Worm (Caenorhabditis elegans) whole organism, young adult: Measurements from ENCODE around the gene F01G12.18.
A peak's percentile ranks its signal among the peaks of the same experiment; 100 is the strongest.

Source experiments
- B0261.1 ChIP-seq: sonication (generic microtip); optimal IDR thresholded peaks from 2 replicates; lab custom pipeline; 2016; ENCODE audit warnings: mild to moderate bottlenecking, missing genetic modification characterization, moderate library complexity, missing compliant biosample characterization
- B0336.3 ChIP-seq: fragments of 200-800 bp; sonication (Bioruptor generic); IDR thresholded peaks from 2 replicates; pipeline ENCODE4 v1.3.6; 2022; ENCODE audit warnings: missing genetic modification characterization, missing compliant biosample characterization
- F22D6.2 ChIP-seq: sonication (generic microtip); optimal IDR thresholded peaks from 2 replicates; lab custom pipeline; 2016; ENCODE audit warnings: mild to moderate bottlenecking, missing genetic modification characterization, missing compliant biosample characterization
- F23B12.7 ChIP-seq: sonication (generic microtip); optimal IDR thresholded peaks from 2 replicates; lab custom pipeline; 2017; ENCODE audit warnings: missing genetic modification characterization, mild to moderate bottlenecking, missing compliant biosample characterization, antibody characterized with exemption, moderate library complexity; ENCODE audit not compliant: insufficient read depth
- F33H1.4 ChIP-seq: fragments of 200-800 bp; sonication (Bioruptor generic); IDR thresholded peaks from 2 replicates; pipeline ENCODE4 v1.3.6; 2022; ENCODE audit warnings: missing genetic modification reagents, missing genetic modification characterization, missing compliant biosample characterization
- F37B4.10 ChIP-seq: fragments of 200-800 bp; sonication (Bioruptor generic); IDR thresholded peaks from 2 replicates; pipeline ENCODE4 v1.3.6; 2022; ENCODE audit warnings: missing genetic modification characterization, missing compliant biosample characterization
- K12H6.12 ChIP-seq: fragments of 200-800 bp; sonication (Bioruptor generic); optimal IDR thresholded peaks from 2 replicates; lab custom pipeline; 2018; ENCODE audit warnings: mild to moderate bottlenecking, missing genetic modification characterization, missing compliant biosample characterization
- T26A5.8 ChIP-seq: sonication (generic microtip); optimal IDR thresholded peaks from 2 replicates; lab custom pipeline; 2016; ENCODE audit warnings: missing genetic modification characterization, missing compliant biosample characterization
- Y53F4B.3 ChIP-seq: fragments of 200-800 bp; sonication (Bioruptor generic); IDR thresholded peaks from 2 replicates; pipeline ENCODE4 v1.3.6; 2022; ENCODE audit warnings: missing genetic modification reagents, missing genetic modification characterization, missing compliant biosample characterization
- ama-1 ChIP-seq, 3 experiments: fragments of 150-350 bp in 1 of 3; sonication (generic microtip) in 2 of 3; optimal IDR thresholded peaks; 2 replicates each; lab custom pipeline; 2014 to 2018; ENCODE audit warnings: missing biosample characterization in 2 of 3, missing genetic modification characterization in 2 of 3, missing genetic modification reagents in 2 of 3
- ceh-100 ChIP-seq: fragments of 200-800 bp; sonication (Bioruptor generic); IDR thresholded peaks from 2 replicates; pipeline ENCODE4 v1.3.6; 2022; ENCODE audit warnings: missing genetic modification reagents, missing genetic modification characterization, missing compliant biosample characterization
- ceh-27 ChIP-seq: fragments of 200-800 bp; sonication (Bioruptor generic); optimal IDR thresholded peaks from 2 replicates; lab custom pipeline; 2018; ENCODE audit warnings: mild to moderate bottlenecking, missing genetic modification characterization, moderate library complexity, missing compliant biosample characterization
- chd-7 ChIP-seq: sonication (generic microtip); optimal IDR thresholded peaks from 2 replicates; lab custom pipeline; 2016; ENCODE audit warnings: mild to moderate bottlenecking, missing genetic modification characterization, moderate library complexity, missing compliant biosample characterization
- die-1 ChIP-seq: sonication (generic microtip); optimal IDR thresholded peaks from 2 replicates; lab custom pipeline; 2016; ENCODE audit warnings: missing genotype, mild to moderate bottlenecking, missing genetic modification characterization, missing compliant biosample characterization
- dox-1 ChIP-seq: fragments of 200-800 bp; sonication (Bioruptor generic); IDR thresholded peaks from 2 replicates; pipeline ENCODE4 v1.3.6; 2022; ENCODE audit warnings: missing genetic modification reagents, missing genetic modification characterization, missing compliant biosample characterization
- egl-18 ChIP-seq: fragments of 200-800 bp; sonication (Bioruptor generic); IDR thresholded peaks from 2 replicates; pipeline ENCODE4 v1.3.6; 2022; ENCODE audit warnings: missing genetic modification reagents, missing genetic modification characterization, missing compliant biosample characterization
- egl-44 ChIP-seq: fragments of 200-800 bp; sonication (Bioruptor generic); IDR thresholded peaks from 2 replicates; pipeline ENCODE4 v1.3.6; 2022; ENCODE audit warnings: missing genetic modification reagents, missing genetic modification characterization, missing compliant biosample characterization
- ekl-4 ChIP-seq: fragments of 200-800 bp; sonication (Bioruptor generic); IDR thresholded peaks from 2 replicates; pipeline ENCODE4 v1.3.6; 2022; ENCODE audit warnings: missing genetic modification reagents, missing genetic modification characterization, missing compliant biosample characterization
- gei-17 ChIP-seq: fragments of 200-800 bp; sonication (Bioruptor generic); optimal IDR thresholded peaks from 2 replicates; lab custom pipeline; 2018; ENCODE audit warnings: mild to moderate bottlenecking, missing genetic modification characterization, missing compliant biosample characterization
- him-1 ChIP-seq: sonication (generic microtip); optimal IDR thresholded peaks from 2 replicates; lab custom pipeline; 2016; ENCODE audit warnings: missing genotype, missing genetic modification reagents, missing genetic modification characterization, missing compliant biosample characterization
- lin-40 ChIP-seq: sonication (generic microtip); optimal IDR thresholded peaks from 2 replicates; lab custom pipeline; 2016; ENCODE audit warnings: missing genetic modification characterization, mild to moderate bottlenecking, missing compliant biosample characterization, missing genotype, missing genetic modification reagents
- lin-54 ChIP-seq: fragments of 200-800 bp; sonication (Bioruptor generic); optimal IDR thresholded peaks from 2 replicates; lab custom pipeline; 2018; ENCODE audit warnings: mild to moderate bottlenecking, missing genetic modification characterization, missing compliant biosample characterization
- lir-1 ChIP-seq: fragments of 200-800 bp; sonication (Bioruptor generic); conservative IDR thresholded peaks from 2 replicates; pipeline ENCODE4 v1.3.6; 2022; ENCODE audit warnings: missing genetic modification reagents, missing genetic modification characterization, missing compliant biosample characterization
- lsy-27 ChIP-seq: sonication (generic microtip); optimal IDR thresholded peaks from 2 replicates; lab custom pipeline; 2017; ENCODE audit warnings: missing genetic modification characterization, mild to moderate bottlenecking, missing compliant biosample characterization, antibody characterized with exemption, missing genotype, borderline replicate concordance; ENCODE audit not compliant: insufficient read depth
- madf-10 ChIP-seq: sonication (generic microtip); optimal IDR thresholded peaks from 2 replicates; lab custom pipeline; 2016; ENCODE audit warnings: mild to moderate bottlenecking, missing genetic modification characterization, missing compliant biosample characterization
- madf-3 ChIP-seq: fragments of 200-800 bp; sonication (Bioruptor generic); IDR thresholded peaks from 2 replicates; pipeline ENCODE4 v1.3.6; 2022; ENCODE audit warnings: missing genetic modification reagents, missing genetic modification characterization, missing compliant biosample characterization
- nfya-1 ChIP-seq: sonication (generic microtip); optimal IDR thresholded peaks from 2 replicates; lab custom pipeline; 2017; ENCODE audit warnings: antibody characterized with exemption, missing compliant biosample characterization, missing genetic modification characterization, borderline replicate concordance; ENCODE audit not compliant: insufficient read depth
- pha-4 ChIP-seq: fragments of 150-350 bp; sonication (generic microtip); optimal IDR thresholded peaks from 2 replicates; lab custom pipeline; 2014; ENCODE audit warnings: missing biosample characterization, missing genetic modification reagents, missing genetic modification characterization
- sdz-38 ChIP-seq: sonication (generic microtip); optimal IDR thresholded peaks from 2 replicates; lab custom pipeline; 2016; ENCODE audit warnings: missing genotype, missing genetic modification characterization, missing compliant biosample characterization
- sea-2 ChIP-seq: fragments of 200-800 bp; sonication (Bioruptor generic); IDR thresholded peaks from 2 replicates; pipeline ENCODE4 v1.3.6; 2022; ENCODE audit warnings: missing genetic modification characterization, missing compliant biosample characterization
- snpc-1.3 ChIP-seq: sonication (generic microtip); optimal IDR thresholded peaks from 2 replicates; lab custom pipeline; 2017; ENCODE audit warnings: missing genetic modification characterization, mild to moderate bottlenecking, missing compliant biosample characterization, antibody characterized with exemption, moderate library complexity, missing genotype, missing genetic modification reagents; ENCODE audit not compliant: insufficient read depth
- snpc-4 ChIP-seq, 5 experiments: fragments of 150-350 bp in 1 of 5; sonication (generic microtip) in 4 of 5; optimal IDR thresholded peaks; 2 replicates each; lab custom pipeline; 2014 to 2018; ENCODE audit warnings: missing genetic modification characterization in 5 of 5, missing biosample characterization in 3 of 5, antibody characterized with exemption in 2 of 5, mild to moderate bottlenecking in 2 of 5, missing compliant biosample characterization in 2 of 5, missing genotype in 2 of 5, moderate library complexity in 2 of 5, missing genetic modification reagents in 1 of 5
- sptf-2 ChIP-seq: fragments of 200-800 bp; sonication (Bioruptor generic); optimal IDR thresholded peaks from 2 replicates; lab custom pipeline; 2018; ENCODE audit warnings: mild to moderate bottlenecking, missing genetic modification characterization, missing compliant biosample characterization
- tbx-9 ChIP-seq: sonication (generic microtip); optimal IDR thresholded peaks from 2 replicates; lab custom pipeline; 2016; ENCODE audit warnings: borderline replicate concordance, missing genetic modification characterization, inconsistent platforms, missing compliant biosample characterization
- unc-130 ChIP-seq: sonication (generic microtip); optimal IDR thresholded peaks from 2 replicates; lab custom pipeline; 2016; ENCODE audit warnings: missing genetic modification reagents, missing genetic modification characterization, missing compliant biosample characterization
- unc-62 ChIP-seq: fragments of 150-350 bp; optimal IDR thresholded peaks from 2 replicates; lab custom pipeline; 2014; ENCODE audit warnings: missing biosample characterization, missing genetic modification reagents, missing genetic modification characterization
- zfh-2 ChIP-seq: fragments of 200-800 bp; sonication (Bioruptor generic); conservative IDR thresholded peaks from 2 replicates; pipeline ENCODE4 v1.3.6; 2022; ENCODE audit warnings: missing genetic modification reagents, missing genetic modification characterization, missing compliant biosample characterization
- zim-3 ChIP-seq: sonication (generic microtip); optimal IDR thresholded peaks from 2 replicates; lab custom pipeline; 2017; ENCODE audit warnings: mild to moderate bottlenecking, missing genetic modification characterization, moderate library complexity, missing compliant biosample characterization
- ztf-25 ChIP-seq: fragments of 200-800 bp; sonication (Bioruptor generic); IDR thresholded peaks from 2 replicates; pipeline ENCODE4 v1.3.6; 2022; ENCODE audit warnings: missing genetic modification reagents, missing genetic modification characterization, missing compliant biosample characterization

The F01G12.18 gene

DNA sequence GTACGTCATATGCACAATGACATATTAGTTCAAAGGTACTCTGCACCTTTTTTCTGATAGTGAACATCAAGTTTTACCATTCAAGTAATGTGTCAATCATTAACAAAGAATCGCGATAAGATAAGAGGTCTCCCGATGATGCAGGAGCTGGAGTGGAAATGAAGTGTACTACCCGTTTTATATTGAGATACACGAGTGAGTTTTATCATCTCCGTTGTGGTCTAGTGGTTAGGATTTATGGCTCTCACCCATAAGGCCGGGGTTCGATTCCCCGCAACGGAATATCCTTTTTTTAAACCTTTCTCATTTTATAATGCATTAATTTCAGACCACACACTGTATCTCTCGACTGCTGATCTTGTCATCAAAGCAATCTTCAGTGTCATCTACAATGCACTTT is 20.4 kb downstream of the F01G12.18 start (continued):
- TF ChIP-seq lin-40 (peak; percentile 74), Y53F4B.3 (GFP tag; lab: Robert Waterston, UW) (no peak), F37B4.10 (GFP tag; lab: Robert Waterston, UW) (no peak), sea-2 (GFP tag; lab: Robert Waterston, UW) (no peak), dox-1 (GFP tag; lab: Robert Waterston, UW) (peak; percentile 87; the same call in 1 of the 2 replicates), tbx-9 (tag; lab: Kevin White, UChicago) (no peak), nfya-1 (tag; lab: Kevin White, UChicago) (no peak), gei-17 (GFP tag; lab: Kevin White, UChicago) (peak; percentile 57), B0336.3 (peak; percentile 77), lsy-27 (tag; lab: Kevin White, UChicago) (peak; percentile 20), ekl-4 (GFP tag; lab: Robert Waterston, UW) (peak; percentile 61; the same call in 1 of the 2 replicates), sdz-38 (tag; lab: Kevin White, UChicago) (no peak), ceh-27 (GFP tag; lab: Kevin White, UChicago) (no peak), unc-130 (peak; percentile 13), die-1 (tag; lab: Kevin White, UChicago) (peak; percentile 86), him-1 (tag; lab: Kevin White, UChicago) (peak; percentile 68), ztf-25 (GFP tag; lab: Robert Waterston, UW) (peak; percentile 57; the same call in 1 of the 2 replicates), ama-1 (optimal IDR thresholded peaks at IDR 0.05; lab: Kevin White, UChicago) (no peak), ama-1 (GFP tag; optimal IDR thresholded peaks at IDR 0.05; lab: Kevin White, UChicago) (peak in 1 of 2 experiments; percentile 73), zim-3 (tag; lab: Kevin White, UChicago) (peak; percentile 62), T26A5.8 (tag; lab: Kevin White, UChicago) (no peak), snpc-1.3 (peak; percentile 64), chd-7 (tag; lab: Kevin White, UChicago) (peak; percentile 56), K12H6.12 (no peak), madf-10 (tag; lab: Kevin White, UChicago) (peak; percentile 74), egl-44 (GFP tag; lab: Robert Waterston, UW) (0 out of 2 replicates have a peak, but pooled peaks have one; percentile 38), pha-4 (no peak), ceh-100 (peak; percentile 33; the same call in 1 of the 2 replicates), F33H1.4 (GFP tag; lab: Robert Waterston, UW) (no peak), lin-54 (GFP tag; lab: Kevin White, UChicago) (peak; percentile 42), lir-1 (GFP tag; lab: Robert Waterston, UW) (0 out of 2 replicates have a peak, but pooled peaks have one; percentile 7), F22D6.2 (tag; lab: Kevin White, UChicago) (no peak), unc-62 (GFP tag; lab: Kevin White, UChicago) (peak; percentile 69), madf-3 (GFP tag; lab: Robert Waterston, UW) (no peak), egl-18 (GFP tag; lab: Robert Waterston, UW) (no peak), F23B12.7 (tag; lab: Kevin White, UChicago) (peak; percentile 62), B0261.1 (peak; percentile 92), sptf-2 (GFP tag; lab: Kevin White, UChicago) (no peak), zfh-2 (GFP tag; lab: Robert Waterston, UW) (no peak), snpc-4 (GFP tag; optimal IDR thresholded peaks at IDR 0.05; lab: Kevin White, UChicago) (peak; percentile 80), snpc-4 (tag; optimal IDR thresholded peaks at IDR 0.05; lab: Kevin White, UChicago) (peak; percentile 32 to 82 (median 48))
